Fruit fly (Drosophila melanogaster) whole organism, embryonic: ENCODE data around the gene srl.
A peak's percentile ranks its signal among the peaks of the same experiment; 100 is the strongest.

Source experiments
- CG12104 ChIP-seq: fragments of 200-800 bp; sonication (Bioruptor generic); optimal IDR thresholded peaks from 3 replicates; lab custom pipeline; 2016; ENCODE audit warnings: missing biosample characterization, missing genetic modification characterization
- CG12659 ChIP-seq: fragments of 200-800 bp; sonication (Bioruptor generic); optimal IDR thresholded peaks from 3 replicates; lab custom pipeline; 2017; ENCODE audit warnings: mild to moderate bottlenecking, missing biosample characterization, missing genetic modification reagents, missing genetic modification characterization
- CG12744 ChIP-seq: fragments of 200-800 bp; sonication (Bioruptor generic); optimal IDR thresholded peaks from 2 replicates; lab custom pipeline; 2016; ENCODE audit warnings: missing biosample characterization, missing genetic modification characterization
- CG13123 ChIP-seq: fragments of 200-800 bp; sonication (Bioruptor generic); optimal IDR thresholded peaks from 2 replicates; lab custom pipeline; 2016; ENCODE audit warnings: missing biosample characterization, missing genetic modification characterization
- CG13775 ChIP-seq: fragments of 200-800 bp; sonication (Bioruptor generic); optimal IDR thresholded peaks from 3 replicates; lab custom pipeline; 2017; ENCODE audit warnings: missing biosample characterization, mild to moderate bottlenecking, missing genetic modification characterization
- CG14441 ChIP-seq: fragments of 200-800 bp; sonication (Bioruptor generic); IDR thresholded peaks from 2 replicates; pipeline ENCODE4 v1.3.6; 2022; ENCODE audit warnings: missing biosample characterization, missing genetic modification characterization
- CG15479 ChIP-seq: fragments of 200-800 bp; sonication (Bioruptor generic); optimal IDR thresholded peaks from 3 replicates; lab custom pipeline; 2019; ENCODE audit warnings: missing biosample characterization, mild to moderate bottlenecking, missing genetic modification characterization, moderate library complexity
- CG16863 ChIP-seq: fragments of 200-800 bp; sonication (Bioruptor generic); optimal IDR thresholded peaks from 3 replicates; lab custom pipeline; 2016; ENCODE audit warnings: missing biosample characterization, missing genetic modification characterization
- CG17568 ChIP-seq: fragments of 200-800 bp; sonication (Bioruptor generic); optimal IDR thresholded peaks from 2 replicates; lab custom pipeline; 2018; ENCODE audit warnings: missing biosample characterization, mild to moderate bottlenecking, missing genetic modification characterization, moderate library complexity
- CG2116 ChIP-seq: fragments of 200-800 bp; sonication (Bioruptor generic); optimal IDR thresholded peaks from 3 replicates; lab custom pipeline; 2018; ENCODE audit warnings: missing biosample characterization, mild to moderate bottlenecking, missing genetic modification characterization
- CG2129 ChIP-seq: fragments of 200-800 bp; sonication (Bioruptor generic); IDR thresholded peaks from 2 replicates; pipeline ENCODE4 v1.3.6; 2022; ENCODE audit warnings: missing biosample characterization, missing genetic modification characterization; ENCODE audit not compliant: partially characterized antibody
- CG2199 ChIP-seq: fragments of 200-800 bp; sonication (Bioruptor generic); IDR thresholded peaks from 3 replicates; pipeline ENCODE4 v1.3.6; 2022; ENCODE audit warnings: missing biosample characterization, missing genetic modification characterization
- CG30020 ChIP-seq: fragments of 200-800 bp; optimal IDR thresholded peaks from 2 replicates; lab custom pipeline; 2019; ENCODE audit warnings: missing biosample characterization, mild to moderate bottlenecking, missing genetic modification characterization, moderate library complexity
- CG32767 ChIP-seq: fragments of 200-800 bp; sonication (Bioruptor generic); IDR thresholded peaks from 2 replicates; pipeline ENCODE4 v1.3.6; 2022; ENCODE audit warnings: missing biosample characterization, missing genetic modification characterization
- CG3847 ChIP-seq: fragments of 200-800 bp; sonication (Bioruptor generic); IDR thresholded peaks from 2 replicates; pipeline ENCODE4 v1.3.6; 2022; ENCODE audit warnings: missing biosample characterization, missing genetic modification characterization
- CG6683 ChIP-seq: fragments of 200-800 bp; sonication (Bioruptor generic); optimal IDR thresholded peaks from 2 replicates; lab custom pipeline; 2017; ENCODE audit warnings: missing biosample characterization, mild to moderate bottlenecking, missing genetic modification characterization, missing genetic modification reagents
- CG7987 ChIP-seq: fragments of 200-800 bp; sonication (Bioruptor generic); optimal IDR thresholded peaks from 2 replicates; lab custom pipeline; 2018; ENCODE audit warnings: missing biosample characterization, mild to moderate bottlenecking, missing genetic modification characterization, moderate library complexity
- CG8388 ChIP-seq: fragments of 200-800 bp; sonication (Bioruptor generic); optimal IDR thresholded peaks from 2 replicates; lab custom pipeline; 2019; ENCODE audit warnings: missing biosample characterization, mild to moderate bottlenecking, missing genetic modification characterization, moderate library complexity
- CTCF ChIP-seq: fragments of 200-800 bp; sonication (Bioruptor generic); optimal IDR thresholded peaks from 2 replicates; lab custom pipeline; 2017; ENCODE audit warnings: missing biosample characterization, mild to moderate bottlenecking, missing genetic modification characterization, moderate library complexity
- D ChIP-seq, 2 experiments: fragments of 200-800 bp in 1 of 2; fragments of >200 bp in 1 of 2; sonication (Bioruptor generic) in 1 of 2; optimal IDR thresholded peaks; 2 replicates in 1 of 2; 3 replicates in 1 of 2; lab custom pipeline; 2017; ENCODE audit warnings: mild to moderate bottlenecking in 1 of 2, missing biosample characterization in 1 of 2, missing genetic modification characterization in 1 of 2, missing genetic modification reagents in 1 of 2
- Dad ChIP-seq: fragments of 200-800 bp; sonication (Bioruptor generic); optimal IDR thresholded peaks from 3 replicates; lab custom pipeline; 2016; ENCODE audit warnings: missing biosample characterization, missing genetic modification characterization
- Dek ChIP-seq: fragments of 200-800 bp; sonication (Bioruptor generic); optimal IDR thresholded peaks from 3 replicates; lab custom pipeline; 2019; ENCODE audit warnings: missing biosample characterization, mild to moderate bottlenecking, missing genetic modification characterization, moderate library complexity
- Dll ChIP-seq: fragments of 200-800 bp; sonication (Bioruptor generic); IDR thresholded peaks from 4 replicates; pipeline ENCODE4 v1.3.6; 2022; ENCODE audit warnings: missing biosample characterization, missing genetic modification characterization; ENCODE audit not compliant: partially characterized antibody
- Doc3 ChIP-seq: fragments of 200-800 bp; sonication (Bioruptor generic); IDR thresholded peaks from 3 replicates; pipeline ENCODE4 v1.3.6; 2022; ENCODE audit warnings: missing biosample characterization, missing genetic modification characterization; ENCODE audit not compliant: partially characterized antibody
- Drgx ChIP-seq: fragments of 200-800 bp; sonication (Bioruptor generic); IDR thresholded peaks from 2 replicates; pipeline ENCODE4 v1.3.6; 2022; ENCODE audit warnings: missing biosample characterization, missing genetic modification characterization
- H15 ChIP-seq: fragments of 200-800 bp; sonication (Bioruptor generic); IDR thresholded peaks from 3 replicates; pipeline ENCODE4 v1.3.6; 2022; ENCODE audit warnings: missing biosample characterization, missing genetic modification characterization
- Hand ChIP-seq: fragments of 200-800 bp; sonication (Bioruptor generic); optimal IDR thresholded peaks from 2 replicates; lab custom pipeline; 2017; ENCODE audit warnings: mild to moderate bottlenecking, missing biosample characterization, missing genetic modification reagents, missing genetic modification characterization
- Hr78 ChIP-seq, 2 experiments: fragments of 200-800 bp in 1 of 2; fragments of >200 bp in 1 of 2; sonication (Bioruptor generic) in 1 of 2; optimal IDR thresholded peaks; 2 replicates each; lab custom pipeline; 2017 to 2019; ENCODE audit warnings: missing biosample characterization in 2 of 2, missing genetic modification characterization in 2 of 2, mild to moderate bottlenecking in 1 of 2, moderate library complexity in 1 of 2
- MESR4 ChIP-seq: fragments of 200-800 bp; sonication (Bioruptor generic); optimal IDR thresholded peaks from 2 replicates; lab custom pipeline; 2018; ENCODE audit warnings: missing biosample characterization, mild to moderate bottlenecking, missing genetic modification characterization, moderate library complexity
- MTF-1 ChIP-seq: fragments of 200-800 bp; sonication (Bioruptor generic); optimal IDR thresholded peaks from 2 replicates; lab custom pipeline; 2018; ENCODE audit warnings: missing biosample characterization, mild to moderate bottlenecking, missing genetic modification characterization, borderline replicate concordance
- Med ChIP-seq: fragments of 200-800 bp; sonication (Bioruptor generic); peaks from one replicate; lab custom pipeline; 2016; ENCODE audit warnings: missing biosample characterization, missing genetic modification characterization, mild to moderate bottlenecking, inconsistent platforms, moderate library complexity
- Mrtf ChIP-seq: fragments of 200-800 bp; sonication (Bioruptor generic); IDR thresholded peaks from 3 replicates; pipeline ENCODE4 v1.3.6; 2022; ENCODE audit warnings: missing biosample characterization, missing genetic modification characterization
- NK7.1 ChIP-seq: fragments of 200-800 bp; sonication (Bioruptor generic); optimal IDR thresholded peaks from 3 replicates; lab custom pipeline; 2016; ENCODE audit warnings: missing biosample characterization, missing genetic modification characterization
- Side ChIP-seq: fragments of 200-800 bp; sonication (Bioruptor generic); optimal IDR thresholded peaks from 2 replicates; lab custom pipeline; 2016; ENCODE audit warnings: missing biosample characterization, missing genetic modification characterization
- ac ChIP-seq: fragments of 200-800 bp; sonication (Bioruptor generic); optimal IDR thresholded peaks from 3 replicates; lab custom pipeline; 2017; ENCODE audit warnings: missing biosample characterization, mild to moderate bottlenecking, missing genetic modification characterization
- btn ChIP-seq: fragments of 200-800 bp; sonication (Bioruptor generic); optimal IDR thresholded peaks from 2 replicates; lab custom pipeline; 2016; ENCODE audit warnings: missing biosample characterization, missing genetic modification characterization
- cad ChIP-seq: fragments of >200 bp; optimal IDR thresholded peaks from 2 replicates; lab custom pipeline; 2017; ENCODE audit warnings: missing biosample characterization, missing genetic modification characterization
- dysf ChIP-seq: fragments of 200-800 bp; sonication (Bioruptor generic); IDR thresholded peaks from 3 replicates; pipeline ENCODE4 v1.3.6; 2022; ENCODE audit warnings: missing biosample characterization, missing genetic modification characterization
- gsb-n ChIP-seq: fragments of 200-800 bp; sonication (Bioruptor generic); optimal IDR thresholded peaks from 3 replicates; lab custom pipeline; 2018; ENCODE audit warnings: missing biosample characterization, mild to moderate bottlenecking, missing genetic modification characterization
- ind ChIP-seq: fragments of 200-800 bp; sonication (Bioruptor generic); optimal IDR thresholded peaks from 3 replicates; lab custom pipeline; 2016; ENCODE audit warnings: missing biosample characterization, missing genetic modification characterization
- mld ChIP-seq: fragments of 200-800 bp; sonication (Bioruptor generic); IDR thresholded peaks from 3 replicates; pipeline ENCODE4 v1.3.6; 2022; ENCODE audit warnings: missing biosample characterization, missing genetic modification characterization; ENCODE audit not compliant: partially characterized antibody
- nerfin-2 ChIP-seq: fragments of 200-800 bp; sonication (Bioruptor generic); IDR thresholded peaks from 2 replicates; pipeline ENCODE4 v1.3.6; 2022; ENCODE audit warnings: missing biosample characterization, missing genetic modification characterization; ENCODE audit not compliant: partially characterized antibody
- nom ChIP-seq: fragments of 200-800 bp; sonication (Bioruptor generic); optimal IDR thresholded peaks from 2 replicates; lab custom pipeline; 2017; ENCODE audit warnings: missing biosample characterization, missing genetic modification characterization, mild to moderate bottlenecking, moderate library complexity, missing genetic modification reagents
- stc ChIP-seq: fragments of 200-800 bp; sonication (Bioruptor generic); IDR thresholded peaks from 2 replicates; pipeline ENCODE4 v1.3.6; 2022; ENCODE audit warnings: missing biosample characterization, missing genetic modification characterization
- stwl ChIP-seq: fragments of 200-800 bp; sonication (Bioruptor generic); optimal IDR thresholded peaks from 3 replicates; lab custom pipeline; 2018; ENCODE audit warnings: missing biosample characterization, mild to moderate bottlenecking, missing genetic modification characterization, moderate library complexity
- tap ChIP-seq: fragments of 200-800 bp; optimal IDR thresholded peaks from 3 replicates; lab custom pipeline; 2019; ENCODE audit warnings: missing biosample characterization, mild to moderate bottlenecking, missing genetic modification characterization, moderate library complexity
- toy ChIP-seq: fragments of 200-800 bp; sonication (Bioruptor generic); IDR thresholded peaks from 2 replicates; pipeline ENCODE4 v1.3.6; 2022; ENCODE audit warnings: missing biosample characterization, missing genetic modification characterization
- zfh2 ChIP-seq: fragments of 200-800 bp; sonication (Bioruptor generic); optimal IDR thresholded peaks from 2 replicates; lab custom pipeline; 2016; ENCODE audit warnings: missing biosample characterization, missing genetic modification characterization

srl gene

dm6 chr3R:4402884-4403705 is 26.0 kb downstream of the srl start, which contains the start of gene lost (continued):
- TF ChIP-seq Dek (peak; percentile 34), CG12659 (GFP tag; lab: Kevin White, UChicago) (peak; percentile 80), CG7987 (GFP tag; lab: Kevin White, UChicago) (peak; percentile 38), CG12744 (GFP tag; lab: Kevin White, UChicago) (no peak), MTF-1 (GFP tag; lab: Kevin White, UChicago) (no peak), dysf (GFP tag; lab: Robert Waterston, UW) (peak; percentile 26; the same call in 1 of the 3 replicates), btn (GFP tag; lab: Kevin White, UChicago) (no peak), CG3847 (GFP tag; lab: Robert Waterston, UW) (peak; percentile 27; the same call in 1 of the 2 replicates), D (optimal IDR thresholded peaks at IDR 0.05; lab: Kevin White, UChicago) (no peak), D (GFP tag; optimal IDR thresholded peaks at IDR 0.05; lab: Kevin White, UChicago) (no peak), ind (GFP tag; lab: Kevin White, UChicago) (no peak), CG17568 (GFP tag; lab: Kevin White, UChicago) (no peak), CG13123 (GFP tag; lab: Kevin White, UChicago) (no peak), Hr78 (GFP tag; optimal IDR thresholded peaks at IDR 0.05; lab: Kevin White, UChicago) (peak in 1 of 2 experiments; percentile 51), CG8388 (no peak), toy (GFP tag; lab: Robert Waterston, UW) (no peak), Med (GFP tag; lab: Kevin White, UChicago) (peak; percentile 87), Drgx (GFP tag; lab: Robert Waterston, UW) (no peak), mld (GFP tag; lab: Robert Waterston, UW) (peak; percentile 98), Doc3 (peak; percentile 95), nerfin-2 (GFP tag; lab: Robert Waterston, UW) (peak; percentile 97), NK7.1 (GFP tag; lab: Kevin White, UChicago) (no peak), CG12104 (GFP tag; lab: Kevin White, UChicago) (no peak), tap (tag; lab: Kevin White, UChicago) (peak; percentile 9), Hand (GFP tag; lab: Kevin White, UChicago) (no peak), Side (GFP tag; lab: Kevin White, UChicago) (no peak), zfh2 (GFP tag; lab: Kevin White, UChicago) (peak; percentile 44), H15 (GFP tag; lab: Robert Waterston, UW) (no peak), Dll (GFP tag; lab: Robert Waterston, UW) (peak; percentile 97), stwl (tag; lab: Kevin White, UChicago) (peak; percentile 44), CG2129 (GFP tag; lab: Robert Waterston, UW) (peak; percentile 90), CG6683 (GFP tag; lab: Kevin White, UChicago) (no peak), CG15479 (GFP tag; lab: Kevin White, UChicago) (peak; percentile 4), cad (GFP tag; lab: Kevin White, UChicago) (no peak), CG14441 (GFP tag; lab: Robert Waterston, UW) (0 out of 2 replicates have a peak, but pooled peaks have one; percentile 8), CTCF (peak; percentile 74), CG13775 (GFP tag; lab: Kevin White, UChicago) (peak; percentile 32), CG2116 (GFP tag; lab: Kevin White, UChicago) (peak; percentile 96), Mrtf (GFP tag; lab: Robert Waterston, UW) (no peak), ac (GFP tag; lab: Kevin White, UChicago) (no peak), CG30020 (tag; lab: Kevin White, UChicago) (peak; percentile 93), CG16863 (GFP tag; lab: Kevin White, UChicago) (peak; percentile 17), nom (peak; percentile 24), gsb-n (peak; percentile 15), CG2199 (GFP tag; lab: Robert Waterston, UW) (peak; percentile 73; the same call in 1 of the 3 replicates), CG32767 (no peak), Dad (GFP tag; lab: Kevin White, UChicago) (no peak), stc (GFP tag; lab: Robert Waterston, UW) (0 out of 2 replicates have a peak, but pooled peaks have one; percentile 35), MESR4 (GFP tag; lab: Kevin White, UChicago) (peak; percentile 79)
